Fruit fly (Drosophila melanogaster): ENCODE measurements around the gene Dora.

DNA sequence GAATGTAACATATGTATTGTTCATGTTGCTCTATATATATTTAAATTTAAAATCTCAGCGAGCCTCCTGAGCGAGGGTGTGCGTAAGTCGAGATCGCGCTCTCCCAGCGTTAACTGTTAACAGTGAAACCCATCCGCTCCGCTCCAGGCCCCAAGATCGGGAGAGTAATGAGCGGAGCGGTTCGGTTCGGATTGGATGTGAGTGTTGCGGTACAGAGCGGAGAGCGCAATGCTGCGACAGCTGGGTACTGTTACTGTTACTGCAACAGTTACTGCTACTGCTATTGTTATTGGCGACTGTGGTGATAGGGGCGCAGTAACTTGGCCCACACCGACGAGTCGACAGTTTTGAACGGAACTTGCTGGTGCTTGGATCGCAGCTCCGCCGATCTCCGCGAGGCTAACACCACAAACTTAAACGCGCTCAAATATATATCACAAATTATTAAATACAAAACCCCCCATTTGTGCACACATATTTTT, 31.3 kb upstream of the Dora start, which contains the start of gene Pvf1:
- TF ChIP-seq Crg-1 (GFP tag; optimal IDR thresholded peaks at IDR 0.05) = no peak
- TF ChIP-seq toe (GFP tag; optimal IDR thresholded peaks at IDR 0.05) = no peak
- TF ChIP-seq CG5204 (GFP tag; optimal IDR thresholded peaks at IDR 0.05) = no peak
- TF ChIP-seq Hr96 (GFP tag; optimal IDR thresholded peaks at IDR 0.05) = no peak
- TF ChIP-seq Mnt (GFP tag; optimal IDR thresholded peaks at IDR 0.05) = peak; percentile 23
- TF ChIP-seq tj (GFP tag; optimal IDR thresholded peaks at IDR 0.05) = peak; percentile 18
